Fruit fly (Drosophila melanogaster) whole organism, pupa: ENCODE measurements around the gene CG17660.

ENCODE experiments used
- CG15710 ChIP-seq: fragments of 200-800 bp; sonication (Bioruptor generic); optimal IDR thresholded peaks from 2 replicates; lab custom pipeline; 2018; ENCODE audit warnings: missing biosample characterization, mild to moderate bottlenecking, missing genetic modification characterization, moderate library complexity
- CG17806 ChIP-seq: fragments of 200-800 bp; sonication (Bioruptor generic); optimal IDR thresholded peaks from 2 replicates; lab custom pipeline; 2018; ENCODE audit warnings: missing biosample characterization, mild to moderate bottlenecking, missing genetic modification characterization, moderate library complexity
- CG4496 ChIP-seq: fragments of 200-800 bp; sonication (Bioruptor generic); IDR thresholded peaks from 3 replicates; pipeline ENCODE4 v1.3.6; 2022; ENCODE audit warnings: missing biosample characterization, missing genetic modification characterization
- EcR ChIP-seq: fragments of 200-800 bp; sonication (Bioruptor generic); optimal IDR thresholded peaks from 3 replicates; lab custom pipeline; 2019; ENCODE audit warnings: missing biosample characterization, missing genetic modification characterization, mild to moderate bottlenecking, moderate library complexity, missing genetic modification reagents
- Pif1A ChIP-seq: fragments of 200-800 bp; sonication (Bioruptor generic); optimal IDR thresholded peaks from 3 replicates; lab custom pipeline; 2016; ENCODE audit warnings: missing biosample characterization, missing genetic modification characterization
- rn ChIP-seq: fragments of 200-800 bp; sonication (Bioruptor generic); IDR thresholded peaks from 2 replicates; pipeline ENCODE4 v1.3.6; 2022; ENCODE audit warnings: missing biosample characterization, missing genetic modification characterization

- peak; percentile 20 for TF ChIP-seq EcR
- no peak for TF ChIP-seq CG15710 (tag; lab: Kevin White, UChicago)
- no peak for TF ChIP-seq Pif1A (GFP tag; lab: Kevin White, UChicago)
- no peak for TF ChIP-seq CG17806 (tag; lab: Kevin White, UChicago)
- TF ChIP-seq CG4496 (GFP tag; lab: Robert Waterston, UW), result no peak
- TF ChIP-seq rn (GFP tag; lab: Robert Waterston, UW), result no peak
Observed at dm6 chr2L:1720846-1721506, 10.8 kb upstream of the CG17660 start.
